Worm (Caenorhabditis elegans) whole organism, L1 larva: ENCODE data around the gene C03B1.2.
A peak's percentile ranks its signal among the peaks of the same experiment; 100 is the strongest.

Experiments used
- C34B4.2 ChIP-seq: sonication (generic microtip); optimal IDR thresholded peaks from 2 replicates; lab custom pipeline; 2017; ENCODE audit warnings: mild to moderate bottlenecking, missing genetic modification characterization, missing compliant biosample characterization
- F16B12.6 ChIP-seq: fragments of 150-350 bp; optimal IDR thresholded peaks from 2 replicates; lab custom pipeline; 2014; ENCODE audit warnings: missing biosample characterization, missing genetic modification characterization
- Y116A8C.19 ChIP-seq: sonication (generic microtip); optimal IDR thresholded peaks from 2 replicates; lab custom pipeline; 2016; ENCODE audit warnings: missing compliant biosample characterization, missing genetic modification characterization, borderline replicate concordance
- aly-2 ChIP-seq: fragments of 150-350 bp; optimal IDR thresholded peaks from 2 replicates; lab custom pipeline; 2014; ENCODE audit warnings: missing biosample characterization, missing genetic modification characterization
- ama-1 ChIP-seq: fragments of 150-350 bp; optimal IDR thresholded peaks from 2 replicates; lab custom pipeline; 2014
- ceh-63 ChIP-seq: fragments of 200-800 bp; sonication (Bioruptor generic); optimal IDR thresholded peaks from 2 replicates; lab custom pipeline; 2018; ENCODE audit warnings: mild to moderate bottlenecking, missing genetic modification characterization, missing compliant biosample characterization
- ceh-90 ChIP-seq: sonication (generic microtip); optimal IDR thresholded peaks from 2 replicates; lab custom pipeline; 2016; ENCODE audit warnings: missing genetic modification characterization, missing compliant biosample characterization
- efl-1 ChIP-seq, 4 experiments: fragments of 150-350 bp; optimal IDR thresholded peaks in 3 of 4; peaks in 1 of 4; 1 replicate in 1 of 4; 2 replicates in 3 of 4; lab custom pipeline; 2014; ENCODE audit warnings: missing biosample characterization in 2 of 4, missing genetic modification characterization in 2 of 4, missing genetic modification reagents in 2 of 4
- elt-2 ChIP-seq: sonication (generic microtip); optimal IDR thresholded peaks from 2 replicates; lab custom pipeline; 2016; ENCODE audit warnings: missing genetic modification characterization, mild to moderate bottlenecking, inconsistent platforms, missing compliant biosample characterization, missing genetic modification reagents
- elt-3 ChIP-seq, 6 experiments: fragments of 150-350 bp in 1 of 6; sonication (generic microtip); optimal IDR thresholded peaks; 2 replicates each; lab custom pipeline; 2017 to 2018; ENCODE audit warnings: missing biosample characterization in 6 of 6, missing genetic modification characterization in 6 of 6, inconsistent platforms in 1 of 6
- ets-5 ChIP-seq: fragments of 200-800 bp; sonication (Bioruptor generic); IDR thresholded peaks from 2 replicates; pipeline ENCODE4 v1.3.6; 2022; ENCODE audit warnings: missing genetic modification characterization, missing compliant biosample characterization
- lin-13 ChIP-seq: fragments of 150-350 bp; optimal IDR thresholded peaks from 2 replicates; lab custom pipeline; 2014; ENCODE audit warnings: missing biosample characterization, missing genetic modification reagents, missing genetic modification characterization
- lin-14 ChIP-seq: fragments of 200-800 bp; sonication (Bioruptor generic); optimal IDR thresholded peaks from 2 replicates; lab custom pipeline; 2018; ENCODE audit warnings: mild to moderate bottlenecking, missing genetic modification characterization, moderate library complexity, missing compliant biosample characterization
- lin-15B ChIP-seq: fragments of 150-350 bp; sonication (generic microtip); optimal IDR thresholded peaks from 3 replicates; lab custom pipeline; 2014; ENCODE audit warnings: missing biosample characterization, missing genetic modification characterization
- lin-35 ChIP-seq, 2 experiments: fragments of 150-350 bp; optimal IDR thresholded peaks; 2 replicates each; lab custom pipeline; 2014; ENCODE audit warnings: missing biosample characterization in 2 of 2, missing genetic modification characterization in 2 of 2, missing genetic modification reagents in 2 of 2
- lin-39 ChIP-seq: fragments of 150-350 bp; optimal IDR thresholded peaks from 2 replicates; lab custom pipeline; 2014; ENCODE audit warnings: missing biosample characterization, missing genetic modification reagents, missing genetic modification characterization
- lir-3 ChIP-seq: sonication (generic microtip); optimal IDR thresholded peaks from 2 replicates; lab custom pipeline; 2016; ENCODE audit warnings: mild to moderate bottlenecking, missing genetic modification characterization, moderate library complexity, missing compliant biosample characterization; ENCODE audit not compliant: poor library complexity
- nhr-12 ChIP-seq: sonication (generic microtip); optimal IDR thresholded peaks from 2 replicates; lab custom pipeline; 2017; ENCODE audit warnings: missing biosample characterization, missing genetic modification characterization
- nhr-19 ChIP-seq: fragments of 200-800 bp; sonication (Bioruptor generic); conservative IDR thresholded peaks from 2 replicates; pipeline ENCODE4 v1.3.6; 2022; ENCODE audit warnings: missing genetic modification characterization, missing compliant biosample characterization
- nhr-20 ChIP-seq: sonication (generic microtip); optimal IDR thresholded peaks from 2 replicates; lab custom pipeline; 2016; ENCODE audit warnings: mild to moderate bottlenecking, missing genetic modification characterization, missing compliant biosample characterization
- nhr-237 ChIP-seq: fragments of 150-350 bp; optimal IDR thresholded peaks from 2 replicates; lab custom pipeline; 2014; ENCODE audit warnings: missing biosample characterization, missing genetic modification characterization
- nhr-71 ChIP-seq: sonication (generic microtip); optimal IDR thresholded peaks from 2 replicates; lab custom pipeline; 2016; ENCODE audit warnings: mild to moderate bottlenecking, missing genetic modification characterization, moderate library complexity, missing compliant biosample characterization
- nhr-76 ChIP-seq: sonication (generic microtip); optimal IDR thresholded peaks from 2 replicates; lab custom pipeline; 2017; ENCODE audit warnings: missing biosample characterization, missing genetic modification characterization
- nhr-85 ChIP-seq: sonication (generic microtip); peaks from one replicate; lab custom pipeline; 2016; ENCODE audit warnings: missing genetic modification characterization, inconsistent platforms, missing compliant biosample characterization
- pag-3 ChIP-seq: sonication (generic microtip); optimal IDR thresholded peaks from 2 replicates; lab custom pipeline; 2017; ENCODE audit warnings: missing genetic modification characterization, mild to moderate bottlenecking, missing compliant biosample characterization, antibody characterized with exemption, borderline replicate concordance; ENCODE audit not compliant: insufficient read depth
- pqm-1 ChIP-seq: sonication (generic microtip); optimal IDR thresholded peaks from 3 replicates; lab custom pipeline; 2017; ENCODE audit warnings: missing biosample characterization, missing genetic modification characterization
- rnt-1 ChIP-seq: sonication (generic microtip); optimal IDR thresholded peaks from 2 replicates; lab custom pipeline; 2016; ENCODE audit warnings: mild to moderate bottlenecking, missing genetic modification characterization, moderate library complexity, missing compliant biosample characterization
- skn-1 ChIP-seq: fragments of 150-350 bp; optimal IDR thresholded peaks from 2 replicates; lab custom pipeline; 2014; ENCODE audit warnings: missing biosample characterization, missing genetic modification characterization
- snpc-4 ChIP-seq: fragments of 150-350 bp; optimal IDR thresholded peaks from 2 replicates; lab custom pipeline; 2014; ENCODE audit warnings: missing biosample characterization, missing genetic modification characterization
- snu-23 ChIP-seq: sonication (generic microtip); optimal IDR thresholded peaks from 2 replicates; lab custom pipeline; 2016; ENCODE audit warnings: missing genetic modification characterization, missing compliant biosample characterization
- sptf-1 ChIP-seq: fragments of 150-350 bp; optimal IDR thresholded peaks from 2 replicates; lab custom pipeline; 2014; ENCODE audit warnings: missing biosample characterization, missing genetic modification characterization
- sup-37 ChIP-seq: fragments of 200-800 bp; sonication (Bioruptor generic); optimal IDR thresholded peaks from 2 replicates; lab custom pipeline; 2018; ENCODE audit warnings: mild to moderate bottlenecking, missing genetic modification characterization, missing compliant biosample characterization
- swsn-7 ChIP-seq: sonication (generic microtip); optimal IDR thresholded peaks from 2 replicates; lab custom pipeline; 2016; ENCODE audit warnings: missing genetic modification characterization, missing compliant biosample characterization
- unc-62 ChIP-seq: fragments of 150-350 bp; optimal IDR thresholded peaks from 2 replicates; lab custom pipeline; 2014; ENCODE audit warnings: missing biosample characterization, missing genetic modification reagents, missing genetic modification characterization
- unc-98 ChIP-seq: fragments of 200-800 bp; sonication (Bioruptor generic); IDR thresholded peaks from 2 replicates; pipeline ENCODE4 v1.3.6; 2022; ENCODE audit warnings: missing genetic modification characterization, missing compliant biosample characterization
- zag-1 ChIP-seq: fragments of 150-350 bp; optimal IDR thresholded peaks from 2 replicates; lab custom pipeline; 2014; ENCODE audit warnings: missing biosample characterization, missing genetic modification characterization

Gene C03B1.2

ce11 chrX:6382930-6383329 lies 13.1 kb downstream of the C03B1.2 start:
- TF ChIP-seq lir-3 (tag; lab: Kevin White, UChicago) (no peak), nhr-85 (peak; percentile 77), lin-14 (GFP tag; lab: Kevin White, UChicago) (peak; percentile 19), aly-2 (tag; lab: Kevin White, UChicago) (no peak)

- TF ChIP-seq unc-62 (GFP tag; lab: Kevin White, UChicago) (no peak), efl-1 (optimal IDR thresholded peaks at IDR 0.05; lab: Kevin White, UChicago) (no peak), efl-1 (GFP tag; optimal IDR thresholded peaks at IDR 0.05 in 1 of 2; lab: Kevin White, UChicago) (peak in 1 of 2 experiments; percentile 19), ama-1 (no peak), nhr-20 (tag; lab: Kevin White, UChicago) (no peak), Y116A8C.19 (no peak)
Measured at ce11 chrX:6384537-6384936, 14.7 kb downstream of the C03B1.2 start.

ce11 chrX:6385185-6385584 lies 15.4 kb downstream of the C03B1.2 start, which contains the start of gene igdb-3:
TSS of gene igdb-3 (plus strand) at chrX:6385485.
- TF ChIP-seq F16B12.6 (no peak), elt-2 (tag; lab: Kevin White, UChicago) (no peak), sup-37 (no peak), lin-15B (tag; lab: Kevin White, UChicago) (no peak), lin-14 (GFP tag; lab: Kevin White, UChicago) (no peak), nhr-12 (tag; lab: Kevin White, UChicago) (no peak), pqm-1 (tag; lab: Kevin White, UChicago) (no peak)

- no peak for TF ChIP-seq unc-98 (GFP tag; lab: Robert Waterston, UW)
- no peak for TF ChIP-seq lin-35 (GFP tag; optimal IDR thresholded peaks at IDR 0.05; lab: Kevin White, UChicago)
- no peak for TF ChIP-seq zag-1 (tag; lab: Kevin White, UChicago)
- no peak for TF ChIP-seq nhr-76 (tag; lab: Kevin White, UChicago)
- TF ChIP-seq ceh-90 (tag; lab: Kevin White, UChicago) = no peak
- no peak for TF ChIP-seq nhr-19 (GFP tag; lab: Robert Waterston, UW)
- TF ChIP-seq ets-5 (GFP tag; lab: Robert Waterston, UW) = no peak
- no peak for TF ChIP-seq ama-1
- TF ChIP-seq skn-1 = no peak
- TF ChIP-seq lin-13 (GFP tag; lab: Kevin White, UChicago) = no peak
Measured at ce11 chrX:6388639-6389038, 18.8 kb downstream of the C03B1.2 start.

- TF ChIP-seq C34B4.2 (tag; lab: Kevin White, UChicago) = no peak
- no peak for TF ChIP-seq snpc-4
- no peak for TF ChIP-seq lin-39 (tag; lab: Kevin White, UChicago)
- TF ChIP-seq nhr-237 (tag; lab: Kevin White, UChicago) = no peak
- no peak for TF ChIP-seq snu-23
- TF ChIP-seq ceh-63 (GFP tag; lab: Kevin White, UChicago) = no peak
- no peak for TF ChIP-seq pqm-1 (tag; lab: Kevin White, UChicago)
- TF ChIP-seq elt-3 (tag; optimal IDR thresholded peaks at IDR 0.05; lab: Kevin White, UChicago) = no peak
- TF ChIP-seq lin-14 (GFP tag; lab: Kevin White, UChicago) = no peak
- TF ChIP-seq swsn-7 = no peak
- TF ChIP-seq pag-3 (tag; lab: Kevin White, UChicago) = no peak
- TF ChIP-seq lin-13 (GFP tag; lab: Kevin White, UChicago) = no peak
Measured at ce11 chrX:6391491-6391890, 21.7 kb downstream of the C03B1.2 start, which contains the start of gene igcm-2. TSS of gene igcm-2 (minus strand) at chrX:6391591.

- TF ChIP-seq nhr-71 (tag; lab: Kevin White, UChicago) (peak; percentile 17), sptf-1 (tag; lab: Kevin White, UChicago) (no peak), rnt-1 (tag; lab: Kevin White, UChicago) (peak; percentile 57), lin-14 (GFP tag; lab: Kevin White, UChicago) (peak; percentile 49)
Measured at ce11 chrX:6399450-6399849, 29.6 kb downstream of the C03B1.2 start.
